Worm (Caenorhabditis elegans) whole organism, L4 larva: ENCODE measurements around the gene F13H10.3.

ENCODE experiments used
- R02D3.7 ChIP-seq: fragments of 150-350 bp; sonication (generic microtip); optimal IDR thresholded peaks from 3 replicates; lab custom pipeline; 2014; ENCODE audit warnings: missing biosample characterization, missing genetic modification characterization
- T20F7.1 ChIP-seq: fragments of 200-800 bp; sonication (Bioruptor generic); optimal IDR thresholded peaks from 2 replicates; lab custom pipeline; 2018; ENCODE audit warnings: mild to moderate bottlenecking, missing genetic modification characterization, missing compliant biosample characterization
- T26A8.4 ChIP-seq: fragments of 200-800 bp; sonication (Bioruptor generic); IDR thresholded peaks from 2 replicates; pipeline ENCODE4 v1.3.6; 2022; ENCODE audit warnings: missing genetic modification characterization, missing compliant biosample characterization
- Y105C5A.15 ChIP-seq: fragments of 200-800 bp; sonication (Bioruptor generic); IDR thresholded peaks from 2 replicates; pipeline ENCODE4 v1.3.6; 2022; ENCODE audit warnings: missing genetic modification characterization, missing compliant biosample characterization
- ceh-20 ChIP-seq: fragments of 200-800 bp; sonication (Bioruptor generic); IDR thresholded peaks from 2 replicates; pipeline ENCODE4 v1.3.6; 2022; ENCODE audit warnings: missing genetic modification reagents, missing genetic modification characterization, missing compliant biosample characterization
- ceh-28 ChIP-seq: fragments of 150-350 bp; optimal IDR thresholded peaks from 2 replicates; lab custom pipeline; 2014; ENCODE audit warnings: missing biosample characterization, missing genetic modification reagents, missing genetic modification characterization
- ceh-32 ChIP-seq: sonication (generic microtip); optimal IDR thresholded peaks from 2 replicates; lab custom pipeline; 2016; ENCODE audit warnings: mild to moderate bottlenecking, missing genetic modification characterization, missing compliant biosample characterization; ENCODE audit not compliant: poor library complexity
- ceh-82 ChIP-seq: sonication (generic microtip); optimal IDR thresholded peaks from 2 replicates; lab custom pipeline; 2017; ENCODE audit warnings: missing biosample characterization, missing genetic modification characterization
- ces-1 ChIP-seq: fragments of 150-350 bp; sonication (generic microtip); optimal IDR thresholded peaks from 4 replicates; lab custom pipeline; 2014; ENCODE audit warnings: missing biosample characterization, missing genetic modification reagents, missing genetic modification characterization
- cey-2 ChIP-seq: sonication (generic microtip); optimal IDR thresholded peaks from 3 replicates; lab custom pipeline; 2017; ENCODE audit warnings: missing genetic modification characterization, mild to moderate bottlenecking, missing compliant biosample characterization, antibody characterized with exemption, borderline replicate concordance; ENCODE audit not compliant: insufficient read depth
- daf-12 ChIP-seq: fragments of 150-350 bp; optimal IDR thresholded peaks from 2 replicates; lab custom pipeline; 2014; ENCODE audit warnings: missing biosample characterization, missing genetic modification reagents, missing genetic modification characterization
- daf-16 ChIP-seq, 3 experiments: sonication (generic microtip); optimal IDR thresholded peaks; 2 replicates each; lab custom pipeline; 2016 to 2017; ENCODE audit warnings: missing genetic modification characterization in 3 of 3, missing genetic modification reagents in 3 of 3, mild to moderate bottlenecking in 2 of 3, missing compliant biosample characterization in 2 of 3, missing biosample characterization in 1 of 3, moderate library complexity in 1 of 3
- dmd-6 ChIP-seq: fragments of 200-800 bp; sonication (Bioruptor generic); IDR thresholded peaks from 2 replicates; pipeline ENCODE4 v1.3.6; 2022; ENCODE audit warnings: missing genetic modification reagents, missing genetic modification characterization, missing compliant biosample characterization
- dmd-8 ChIP-seq: fragments of 200-800 bp; sonication (Bioruptor generic); IDR thresholded peaks from 2 replicates; pipeline ENCODE4 v1.3.6; 2022; ENCODE audit warnings: missing genetic modification characterization, missing compliant biosample characterization
- duxl-1 ChIP-seq: sonication (generic microtip); optimal IDR thresholded peaks from 2 replicates; lab custom pipeline; 2016; ENCODE audit warnings: mild to moderate bottlenecking, missing genetic modification characterization, moderate library complexity, missing compliant biosample characterization; ENCODE audit not compliant: poor library complexity
- egl-27 ChIP-seq: sonication (generic microtip); optimal IDR thresholded peaks from 3 replicates; lab custom pipeline; 2017; ENCODE audit warnings: missing biosample characterization, missing genetic modification reagents, missing genetic modification characterization
- fkh-10 ChIP-seq: fragments of 150-350 bp; optimal IDR thresholded peaks from 2 replicates; lab custom pipeline; 2014; ENCODE audit warnings: missing biosample characterization, missing genetic modification reagents, missing genetic modification characterization
- gei-8 ChIP-seq: fragments of 200-800 bp; sonication (Bioruptor generic); optimal IDR thresholded peaks from 2 replicates; lab custom pipeline; 2018; ENCODE audit warnings: mild to moderate bottlenecking, missing genetic modification characterization, missing compliant biosample characterization
- hif-1 ChIP-seq, 2 experiments: sonication (generic microtip); optimal IDR thresholded peaks; 2 replicates each; lab custom pipeline; 2016 to 2017; ENCODE audit warnings: missing compliant biosample characterization in 2 of 2, missing genetic modification characterization in 2 of 2, missing genetic modification reagents in 2 of 2, missing genotype in 2 of 2, mild to moderate bottlenecking in 1 of 2
- hlh-30 ChIP-seq: sonication (generic microtip); optimal IDR thresholded peaks from 2 replicates; lab custom pipeline; 2017; ENCODE audit warnings: antibody characterized with exemption, mild to moderate bottlenecking, missing genetic modification characterization, missing compliant biosample characterization; ENCODE audit not compliant: insufficient read depth
- lim-7 ChIP-seq: fragments of 200-800 bp; sonication (Bioruptor generic); IDR thresholded peaks from 2 replicates; pipeline ENCODE4 v1.3.6; 2022; ENCODE audit warnings: missing genetic modification characterization, missing compliant biosample characterization
- lin-13 ChIP-seq: fragments of 150-350 bp; optimal IDR thresholded peaks from 2 replicates; lab custom pipeline; 2014; ENCODE audit warnings: missing biosample characterization, missing genetic modification reagents, missing genetic modification characterization
- lir-3 ChIP-seq: sonication (generic microtip); optimal IDR thresholded peaks from 2 replicates; lab custom pipeline; 2016; ENCODE audit warnings: mild to moderate bottlenecking, missing genetic modification characterization, missing compliant biosample characterization
- mep-1 ChIP-seq: fragments of 150-350 bp; sonication (generic microtip); optimal IDR thresholded peaks from 3 replicates; lab custom pipeline; 2014; ENCODE audit warnings: missing biosample characterization, missing genetic modification characterization
- mes-2 ChIP-seq: sonication (generic microtip); optimal IDR thresholded peaks from 2 replicates; lab custom pipeline; 2016; ENCODE audit warnings: missing genotype, mild to moderate bottlenecking, missing genetic modification characterization, missing compliant biosample characterization; ENCODE audit not compliant: poor library complexity, severe bottlenecking
- mxl-2 ChIP-seq: fragments of 200-800 bp; sonication (Bioruptor generic); conservative IDR thresholded peaks from 2 replicates; pipeline ENCODE4 v1.3.6; 2022; ENCODE audit warnings: missing genetic modification reagents, missing genetic modification characterization, missing compliant biosample characterization
- mxl-3 ChIP-seq: fragments of 200-800 bp; sonication (Bioruptor generic); optimal IDR thresholded peaks from 2 replicates; lab custom pipeline; 2018; ENCODE audit warnings: mild to moderate bottlenecking, missing genetic modification characterization, missing compliant biosample characterization
- nhr-10 ChIP-seq: fragments of 150-350 bp; optimal IDR thresholded peaks from 2 replicates; lab custom pipeline; 2014; ENCODE audit warnings: missing biosample characterization, missing genetic modification characterization
- nhr-11 ChIP-seq: fragments of 150-350 bp; optimal IDR thresholded peaks from 2 replicates; lab custom pipeline; 2014; ENCODE audit warnings: missing biosample characterization, missing genetic modification characterization
- nhr-111 ChIP-seq: fragments of 200-800 bp; sonication (Bioruptor generic); optimal IDR thresholded peaks from 2 replicates; lab custom pipeline; 2018; ENCODE audit warnings: mild to moderate bottlenecking, missing genetic modification characterization, missing compliant biosample characterization
- nhr-237 ChIP-seq: sonication (generic microtip); optimal IDR thresholded peaks from 2 replicates; lab custom pipeline; 2017; ENCODE audit warnings: missing biosample characterization, missing genetic modification characterization
- nhr-25 ChIP-seq: sonication (generic microtip); optimal IDR thresholded peaks from 2 replicates; lab custom pipeline; 2017; ENCODE audit warnings: missing genetic modification characterization, mild to moderate bottlenecking, missing compliant biosample characterization, antibody characterized with exemption, moderate library complexity, borderline replicate concordance; ENCODE audit not compliant: insufficient read depth
- nhr-48 ChIP-seq: sonication (generic microtip); optimal IDR thresholded peaks from 2 replicates; lab custom pipeline; 2016; ENCODE audit warnings: mild to moderate bottlenecking, missing genetic modification characterization, missing compliant biosample characterization
- nhr-6 ChIP-seq: fragments of 150-350 bp; optimal IDR thresholded peaks from 2 replicates; lab custom pipeline; 2014; ENCODE audit warnings: missing biosample characterization, missing genetic modification characterization
- pha-4 ChIP-seq, 2 experiments: fragments of 150-350 bp in 1 of 2; fragments of 200-800 bp in 1 of 2; sonication (Bioruptor generic) in 1 of 2; IDR thresholded peaks in 1 of 2; optimal IDR thresholded peaks in 1 of 2; 2 replicates each; pipeline versions ENCODE4 v1.3.6 to Lab custom; 2014 to 2022; ENCODE audit warnings: missing genetic modification characterization in 2 of 2, missing genetic modification reagents in 2 of 2, missing biosample characterization in 1 of 2, missing compliant biosample characterization in 1 of 2
- php-3 ChIP-seq: fragments of 200-800 bp; sonication (Bioruptor generic); IDR thresholded peaks from 2 replicates; pipeline ENCODE4 v1.3.6; 2022; ENCODE audit warnings: missing genetic modification reagents, missing genetic modification characterization, missing compliant biosample characterization
- pqm-1 ChIP-seq: sonication (generic microtip); optimal IDR thresholded peaks from 2 replicates; lab custom pipeline; 2017; ENCODE audit warnings: missing biosample characterization, missing genetic modification characterization
- snpc-1.2 ChIP-seq: fragments of 200-800 bp; sonication (Bioruptor generic); IDR thresholded peaks from 2 replicates; pipeline ENCODE4 v1.3.6; 2022; ENCODE audit warnings: missing genetic modification reagents, missing genetic modification characterization, missing compliant biosample characterization
- spr-1 ChIP-seq: sonication (generic microtip); optimal IDR thresholded peaks from 2 replicates; lab custom pipeline; 2016; ENCODE audit warnings: mild to moderate bottlenecking, missing genetic modification characterization, missing compliant biosample characterization
- spr-3 ChIP-seq: fragments of 200-800 bp; sonication (Bioruptor generic); optimal IDR thresholded peaks from 2 replicates; lab custom pipeline; 2018; ENCODE audit warnings: mild to moderate bottlenecking, missing genetic modification characterization, missing compliant biosample characterization
- tag-97 ChIP-seq: fragments of 200-800 bp; sonication (Bioruptor generic); IDR thresholded peaks from 2 replicates; pipeline ENCODE4 v1.3.6; 2022; ENCODE audit warnings: missing genetic modification characterization, missing compliant biosample characterization
- tra-1 ChIP-seq: fragments of 200-800 bp; sonication (Bioruptor generic); IDR thresholded peaks from 2 replicates; pipeline ENCODE4 v1.3.6; 2022; ENCODE audit warnings: missing genetic modification reagents, missing genetic modification characterization, missing compliant biosample characterization
- unc-39 ChIP-seq: sonication (generic microtip); optimal IDR thresholded peaks from 2 replicates; lab custom pipeline; 2017; ENCODE audit warnings: missing biosample characterization, missing genetic modification characterization
- vab-7 ChIP-seq: fragments of 200-800 bp; sonication (Bioruptor generic); IDR thresholded peaks from 2 replicates; pipeline ENCODE4 v1.3.6; 2022; ENCODE audit warnings: missing genetic modification reagents, missing genetic modification characterization, missing compliant biosample characterization
- zip-2 ChIP-seq: fragments of 150-350 bp; optimal IDR thresholded peaks from 2 replicates; lab custom pipeline; 2014; ENCODE audit warnings: missing biosample characterization, missing genetic modification characterization
- ztf-11 ChIP-seq: fragments of 150-350 bp; optimal IDR thresholded peaks from 2 replicates; lab custom pipeline; 2014; ENCODE audit warnings: missing biosample characterization, missing genetic modification characterization

Gene F13H10.3

DNA sequence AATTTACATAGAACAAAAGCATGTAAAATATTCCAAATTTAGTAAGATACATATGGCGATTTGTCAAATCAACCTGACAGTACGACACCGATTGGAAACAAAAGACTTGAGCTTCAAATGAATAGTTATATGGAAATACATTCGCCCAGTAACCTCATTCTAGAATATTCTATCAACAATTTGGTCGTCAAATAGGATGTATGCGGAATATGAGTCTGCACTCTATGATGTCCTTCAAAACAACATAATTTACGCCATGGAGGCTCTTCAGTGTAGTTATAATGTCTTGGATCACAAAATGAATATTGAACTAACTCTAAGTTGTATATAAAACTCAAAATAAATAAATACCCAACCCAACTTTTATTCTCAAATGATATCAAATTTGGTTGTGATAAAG is 10.9 kb upstream of the F13H10.3 start (continued):
- TF ChIP-seq egl-27 (tag; lab: Kevin White, UChicago) (no peak), daf-12 (tag; lab: Kevin White, UChicago) (no peak), unc-39 (tag; lab: Kevin White, UChicago) (no peak), nhr-111 (GFP tag; lab: Kevin White, UChicago) (peak; percentile 19), snpc-1.2 (GFP tag; lab: Robert Waterston, UW) (no peak), tra-1 (GFP tag; lab: Robert Waterston, UW) (peak; percentile 29; the same call in 1 of the 2 replicates), php-3 (no peak), lir-3 (tag; lab: Kevin White, UChicago) (no peak), pha-4 (GFP tag; IDR thresholded peaks at IDR 0.05; lab: Robert Waterston, UW) (no peak), pha-4 (tag; optimal IDR thresholded peaks at IDR 0.05; lab: Kevin White, UChicago) (peak; percentile 10), fkh-10 (GFP tag; lab: Kevin White, UChicago) (peak; percentile 32)

DNA sequence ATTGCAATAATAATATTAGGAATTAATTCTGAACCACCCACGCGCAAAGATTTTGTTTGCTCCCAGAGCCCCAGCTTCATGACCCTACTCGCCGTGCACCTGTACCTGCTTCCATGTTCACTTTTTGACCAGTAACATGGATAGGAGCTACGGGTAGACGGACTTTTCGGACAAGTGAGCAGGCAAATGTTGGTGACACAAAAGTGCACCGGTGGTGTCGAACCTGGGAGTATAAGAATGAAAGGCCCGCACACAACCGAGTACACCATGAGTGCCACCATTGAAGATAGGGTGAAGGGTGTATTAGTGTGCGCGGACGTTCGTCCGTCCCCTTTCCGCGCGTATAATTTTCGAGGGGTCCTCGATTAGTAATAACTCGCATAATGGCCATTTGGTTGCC is 10.2 kb upstream of the F13H10.3 start:
- TF ChIP-seq tag-97 (no peak), pha-4 (GFP tag; IDR thresholded peaks at IDR 0.05; lab: Robert Waterston, UW) (peak; percentile 77), pha-4 (tag; optimal IDR thresholded peaks at IDR 0.05; lab: Kevin White, UChicago) (no peak), nhr-11 (tag; lab: Kevin White, UChicago) (no peak), daf-16 (GFP tag; optimal IDR thresholded peaks at IDR 0.05; lab: Kevin White, UChicago) (peak; percentile 31 to 64), daf-16 (tag; optimal IDR thresholded peaks at IDR 0.05; lab: Kevin White, UChicago) (peak; percentile 17), nhr-237 (tag; lab: Kevin White, UChicago) (no peak), ceh-32 (tag; lab: Kevin White, UChicago) (no peak), nhr-48 (tag; lab: Kevin White, UChicago) (peak; percentile 43), php-3 (peak; percentile 79), ceh-82 (tag; lab: Kevin White, UChicago) (no peak), ces-1 (GFP tag; lab: Kevin White, UChicago) (no peak), dmd-6 (0 out of 2 replicates have a peak, but pooled peaks have one; percentile 20), duxl-1 (tag; lab: Kevin White, UChicago) (peak; percentile 18), mxl-3 (GFP tag; lab: Kevin White, UChicago) (peak; percentile 75), ceh-28 (tag; lab: Kevin White, UChicago) (no peak), T20F7.1 (GFP tag; lab: Kevin White, UChicago) (peak; percentile 31), vab-7 (GFP tag; lab: Robert Waterston, UW) (peak; percentile 87), spr-3 (peak; percentile 65), lim-7 (GFP tag; lab: Robert Waterston, UW) (peak; percentile 96), lin-13 (GFP tag; lab: Kevin White, UChicago) (no peak), ceh-20 (GFP tag; lab: Robert Waterston, UW) (peak; percentile 71), dmd-8 (peak; percentile 86), nhr-10 (tag; lab: Kevin White, UChicago) (no peak), spr-1 (tag; lab: Kevin White, UChicago) (peak; percentile 77), pqm-1 (tag; lab: Kevin White, UChicago) (no peak), cey-2 (tag; lab: Kevin White, UChicago) (no peak), R02D3.7 (tag; lab: Kevin White, UChicago) (no peak), T26A8.4 (GFP tag; lab: Robert Waterston, UW) (peak; percentile 72), hlh-30 (tag; lab: Kevin White, UChicago) (no peak), zip-2 (tag; lab: Kevin White, UChicago) (no peak), nhr-6 (peak; percentile 10), mxl-2 (GFP tag; lab: Robert Waterston, UW) (0 out of 2 replicates have a peak, but pooled peaks have one; percentile 23), hif-1 (tag; optimal IDR thresholded peaks at IDR 0.05; lab: Kevin White, UChicago) (peak in 1 of 2 experiments; percentile 54), mep-1 (tag; lab: Kevin White, UChicago) (peak; percentile 27), nhr-25 (tag; lab: Kevin White, UChicago) (no peak), gei-8 (GFP tag; lab: Kevin White, UChicago) (peak; percentile 66), ztf-11 (tag; lab: Kevin White, UChicago) (no peak), fkh-10 (GFP tag; lab: Kevin White, UChicago) (no peak), Y105C5A.15 (GFP tag; lab: Robert Waterston, UW) (peak; percentile 77; the same call in 1 of the 2 replicates), nhr-111 (GFP tag; lab: Kevin White, UChicago) (peak; percentile 75), mes-2 (tag; lab: Kevin White, UChicago) (peak; percentile 79), egl-27 (tag; lab: Kevin White, UChicago) (no peak)
